Worm (Caenorhabditis elegans): ENCODE measurements around the gene srxa-15.

Gene srxa-15

ce11 chrV:20639294-20639693, 2.7 kb upstream of the srxa-15 start, which contains the start of gene srxa-14:
Gene srxa-14 (plus strand): TSS chrV:20639594.
- no peak for TF ChIP-seq mdl-1 (tag; optimal IDR thresholded peaks at IDR 0.05)
- TF ChIP-seq ama-1 (optimal IDR thresholded peaks at IDR 0.05), result no peak
- no peak for TF ChIP-seq ZK546.5 (tag; optimal IDR thresholded peaks at IDR 0.05)
- TF ChIP-seq elt-1 (tag; optimal IDR thresholded peaks at IDR 0.05), result no peak
- TF ChIP-seq pha-4 (tag; optimal IDR thresholded peaks at IDR 0.05), result no peak
- TF ChIP-seq nhr-237 (tag; optimal IDR thresholded peaks at IDR 0.05), result no peak
- no peak for TF ChIP-seq ztf-4 (tag; optimal IDR thresholded peaks at IDR 0.05)
- TF ChIP-seq snpc-4 (tag; optimal IDR thresholded peaks at IDR 0.05), result no peak
- TF ChIP-seq ztf-11 (tag; optimal IDR thresholded peaks at IDR 0.05), result no peak
- no peak for TF ChIP-seq daf-12 (tag; optimal IDR thresholded peaks at IDR 0.05)
- TF ChIP-seq hmg-11 (tag; optimal IDR thresholded peaks at IDR 0.05), result no peak
- no peak for TF ChIP-seq elt-3 (tag; optimal IDR thresholded peaks at IDR 0.05)
- TF ChIP-seq nhr-25 (tag; optimal IDR thresholded peaks at IDR 0.05), result no peak
- no peak for TF ChIP-seq aly-2 (tag; optimal IDR thresholded peaks at IDR 0.05)

ce11 chrV:20645479-20645878, 3.5 kb downstream of the srxa-15 start:
- TF ChIP-seq nhr-77 (tag; optimal IDR thresholded peaks at IDR 0.05) (no peak), nhr-28 (tag; optimal IDR thresholded peaks at IDR 0.05) (no peak), hmg-11 (tag; optimal IDR thresholded peaks at IDR 0.05) (no peak), skn-1 (tag; optimal IDR thresholded peaks at IDR 0.05) (no peak), eor-1 (tag; optimal IDR thresholded peaks at IDR 0.05) (no peak), ama-1 (optimal IDR thresholded peaks at IDR 0.05) (no peak), nhr-11 (tag; optimal IDR thresholded peaks at IDR 0.05) (no peak), lsy-12 (tag; optimal IDR thresholded peaks at IDR 0.05) (no peak), ZK546.5 (tag; optimal IDR thresholded peaks at IDR 0.05) (no peak), ceh-9 (tag; optimal IDR thresholded peaks at IDR 0.05) (no peak), fos-1 (tag; optimal IDR thresholded peaks at IDR 0.05) (no peak), fkh-2 (tag; optimal IDR thresholded peaks at IDR 0.05) (no peak), egl-27 (tag; optimal IDR thresholded peaks at IDR 0.05) (no peak), ztf-11 (tag; optimal IDR thresholded peaks at IDR 0.05) (no peak), nhr-12 (tag; optimal IDR thresholded peaks at IDR 0.05) (no peak), fkh-10 (GFP tag; optimal IDR thresholded peaks at IDR 0.05) (no peak), pqm-1 (tag; optimal IDR thresholded peaks at IDR 0.05) (no peak)

- TF ChIP-seq nhr-25 (tag; optimal IDR thresholded peaks at IDR 0.05) (peak; percentile 63), elt-3 (tag; optimal IDR thresholded peaks at IDR 0.05) (peak in 2 of 3 experiments; percentile 66 to 82), elt-2 (tag; optimal IDR thresholded peaks at IDR 0.05) (no peak), unc-62 (GFP tag; optimal IDR thresholded peaks at IDR 0.05) (no peak), fos-1 (tag; optimal IDR thresholded peaks at IDR 0.05) (no peak)
These were observed 6.9 kb downstream of the srxa-15 start for ce11 chrV:20648868-20649267.

- TF ChIP-seq nhr-77 (tag; optimal IDR thresholded peaks at IDR 0.05) (no peak), nhr-25 (tag; optimal IDR thresholded peaks at IDR 0.05) (no peak), nhr-28 (tag; optimal IDR thresholded peaks at IDR 0.05) (no peak), eor-1 (tag; optimal IDR thresholded peaks at IDR 0.05) (no peak), jun-1 (tag; optimal IDR thresholded peaks at IDR 0.05) (no peak), unc-39 (tag; optimal IDR thresholded peaks at IDR 0.05) (no peak), elt-2 (tag; optimal IDR thresholded peaks at IDR 0.05) (no peak), elt-3 (tag; optimal IDR thresholded peaks at IDR 0.05) (no peak)
These were observed 9.9 kb downstream of the srxa-15 start for ce11 chrV:20651923-20652322.

ce11 chrV:20654350-20654749, 12.4 kb downstream of the srxa-15 start, which contains the start of gene mnr-1:
Gene mnr-1 (plus strand): TSS chrV:20654650.
- TF ChIP-seq lin-39 (tag; optimal IDR thresholded peaks at IDR 0.05) (no peak), egl-27 (tag; optimal IDR thresholded peaks at IDR 0.05) (no peak), eor-1 (tag; optimal IDR thresholded peaks at IDR 0.05) (no peak), nhr-28 (tag; optimal IDR thresholded peaks at IDR 0.05) (no peak), ceh-16 (tag; optimal IDR thresholded peaks at IDR 0.05) (no peak)

ce11 chrV:20655174-20655573, 13.2 kb downstream of the srxa-15 start:
- TF ChIP-seq ceh-82 (tag; optimal IDR thresholded peaks at IDR 0.05) (no peak), fkh-10 (GFP tag; optimal IDR thresholded peaks at IDR 0.05) (no peak), nhr-76 (tag; optimal IDR thresholded peaks at IDR 0.05) (no peak), ztf-11 (tag; optimal IDR thresholded peaks at IDR 0.05) (no peak), ZK546.5 (tag; optimal IDR thresholded peaks at IDR 0.05) (no peak), R02D3.7 (tag; optimal IDR thresholded peaks at IDR 0.05) (no peak), ceh-16 (tag; optimal IDR thresholded peaks at IDR 0.05) (no peak), elt-2 (tag; optimal IDR thresholded peaks at IDR 0.05) (no peak), sea-2 (GFP tag; optimal IDR thresholded peaks at IDR 0.05) (no peak), lsy-12 (tag; optimal IDR thresholded peaks at IDR 0.05) (no peak), pha-4 (tag; optimal IDR thresholded peaks at IDR 0.05) (no peak), nhr-25 (tag; optimal IDR thresholded peaks at IDR 0.05) (no peak), aly-2 (tag; optimal IDR thresholded peaks at IDR 0.05) (no peak), nhr-28 (tag; optimal IDR thresholded peaks at IDR 0.05) (no peak), mdl-1 (tag; optimal IDR thresholded peaks at IDR 0.05) (no peak), unc-62 (GFP tag; optimal IDR thresholded peaks at IDR 0.05) (no peak), ama-1 (optimal IDR thresholded peaks at IDR 0.05) (no peak)

Measured in whole organism, L3 larva.